Worm (Caenorhabditis elegans) whole organism, L4 larva: ENCODE measurements around the gene Y54G2A.10.
"Not testable (repeated sequence)": the region's sequence is repeated elsewhere in the genome, so short reads cannot be mapped to it uniquely, and the experiment has no call there.

Experiments
- ceh-82 ChIP-seq: sonication (generic microtip); optimal IDR thresholded peaks from 2 replicates; lab custom pipeline; 2017; ENCODE audit warnings: missing biosample characterization, missing genetic modification characterization
- pha-4 ChIP-seq, 2 experiments: fragments of 150-350 bp in 1 of 2; fragments of 200-800 bp in 1 of 2; sonication (Bioruptor generic) in 1 of 2; IDR thresholded peaks in 1 of 2; optimal IDR thresholded peaks in 1 of 2; 2 replicates each; pipeline versions ENCODE4 v1.3.6 to Lab custom; 2014 to 2022; ENCODE audit warnings: missing genetic modification characterization in 2 of 2, missing genetic modification reagents in 2 of 2, missing biosample characterization in 1 of 2, missing compliant biosample characterization in 1 of 2
- skn-1 ChIP-seq: fragments of 150-350 bp; optimal IDR thresholded peaks from 2 replicates; lab custom pipeline; 2014; ENCODE audit warnings: missing biosample characterization, missing genetic modification characterization

ce11 chrIV:2755472-2755871 is 44.0 kb upstream of the Y54G2A.10 start:
- peak; percentile 65 for TF ChIP-seq pha-4 (GFP tag; IDR thresholded peaks at IDR 0.05; lab: Robert Waterston, UW)
- TF ChIP-seq pha-4 (tag; optimal IDR thresholded peaks at IDR 0.05; lab: Kevin White, UChicago); ceh-82 (tag; lab: Kevin White, UChicago); skn-1: not testable (repeated sequence)
